Worm (Caenorhabditis elegans): ENCODE measurements around the gene mars-1.
A peak's percentile ranks its signal among the peaks of the same experiment; 100 is the strongest.

The mars-1 gene

DNA sequence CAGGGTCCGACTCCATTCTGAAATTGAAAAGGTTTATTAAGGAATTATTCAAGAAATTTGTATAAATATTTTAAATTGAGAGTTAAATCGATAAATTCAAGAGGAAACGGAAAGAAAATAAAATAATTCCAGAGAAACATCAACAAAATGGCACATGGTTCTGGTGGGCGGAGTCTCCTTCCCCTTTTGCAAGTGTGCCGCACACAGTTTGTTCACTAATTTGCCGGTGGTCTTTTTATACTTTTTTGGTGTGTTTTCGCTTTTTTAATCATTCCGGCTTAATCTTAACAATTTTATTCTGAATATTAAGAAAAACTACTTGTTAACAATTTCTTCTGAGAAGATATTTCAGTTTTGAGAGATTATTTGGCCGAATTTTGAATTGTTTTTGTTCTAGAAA is 30.4 kb downstream of the mars-1 start, which contains the start of the genes ragc-1 and Y24F12A.1:
ragc-1 (minus strand) TSS at position 25 of the 400 bp plus-strand sequence.
Y24F12A.1 (plus strand) TSS at position 346 of the 400 bp plus-strand sequence.
- TF ChIP-seq snpc-4 (tag; optimal IDR thresholded peaks at IDR 0.05) (peak; percentile 18), sma-9 (GFP tag; optimal IDR thresholded peaks at IDR 0.05) (peak; percentile 18), sma-9 (tag; optimal IDR thresholded peaks at IDR 0.05) (no peak), aly-2 (tag; optimal IDR thresholded peaks at IDR 0.05) (no peak), egl-27 (tag; optimal IDR thresholded peaks at IDR 0.05) (no peak), lin-39 (tag; optimal IDR thresholded peaks at IDR 0.05) (no peak), fos-1 (tag; optimal IDR thresholded peaks at IDR 0.05) (peak; percentile 13), nhr-77 (tag; optimal IDR thresholded peaks at IDR 0.05) (no peak), nhr-6 (tag; optimal IDR thresholded peaks at IDR 0.05) (no peak), nhr-23 (tag; optimal IDR thresholded peaks at IDR 0.05) (no peak), peb-1 (tag; optimal IDR thresholded peaks at IDR 0.05) (no peak), mbf-1 (tag; optimal IDR thresholded peaks at IDR 0.05) (no peak), ztf-11 (tag; optimal IDR thresholded peaks at IDR 0.05) (no peak), elt-1 (tag; optimal IDR thresholded peaks at IDR 0.05) (no peak), unc-39 (tag; optimal IDR thresholded peaks at IDR 0.05) (no peak), nhr-25 (tag; optimal IDR thresholded peaks at IDR 0.05) (peak; percentile 51), crh-2 (tag; optimal IDR thresholded peaks at IDR 0.05) (peak; percentile 50), F13H6.1 (tag; optimal IDR thresholded peaks at IDR 0.05) (peak; percentile 29), dmd-4 (tag; optimal IDR thresholded peaks at IDR 0.05) (no peak), blmp-1 (tag; optimal IDR thresholded peaks at IDR 0.05; ENCODE audit: insufficient read depth) (peak; percentile 31), sem-4 (tag; optimal IDR thresholded peaks at IDR 0.05) (no peak), elt-3 (tag; optimal IDR thresholded peaks at IDR 0.05) (no peak), gmeb-1 (tag; optimal IDR thresholded peaks at IDR 0.05) (peak; percentile 40), nhr-129 (tag; optimal IDR thresholded peaks at IDR 0.05) (peak; percentile 69), R02D3.7 (tag; optimal IDR thresholded peaks at IDR 0.05) (no peak), ztf-1 (GFP tag; conservative IDR thresholded peaks at IDR 0.05) (no peak), nhr-12 (tag; optimal IDR thresholded peaks at IDR 0.05) (no peak), lin-13 (GFP tag; optimal IDR thresholded peaks at IDR 0.05) (peak; percentile 27), Y55F3AM.14 (GFP tag; optimal IDR thresholded peaks at IDR 0.05) (no peak), sma-3 (GFP tag; optimal IDR thresholded peaks at IDR 0.05) (peak; percentile 55), nhr-237 (tag; optimal IDR thresholded peaks at IDR 0.05) (no peak), unc-62 (GFP tag; optimal IDR thresholded peaks at IDR 0.05) (no peak), ZK546.5 (tag; optimal IDR thresholded peaks at IDR 0.05) (no peak), C34F6.9 (tag; optimal IDR thresholded peaks at IDR 0.05) (peak; percentile 72), nhr-10 (tag; optimal IDR thresholded peaks at IDR 0.05) (no peak), alr-1 (tag; optimal IDR thresholded peaks at IDR 0.05) (no peak), lsy-2 (tag; optimal IDR thresholded peaks at IDR 0.05) (peak in 1 of 2 experiments; percentile 72), skn-1 (tag; optimal IDR thresholded peaks at IDR 0.05) (peak; percentile 30), ztf-4 (tag; optimal IDR thresholded peaks at IDR 0.05) (no peak), ceh-16 (tag; optimal IDR thresholded peaks at IDR 0.05) (no peak), lin-11 (tag; optimal IDR thresholded peaks at IDR 0.05) (no peak), unc-55 (GFP tag; optimal IDR thresholded peaks at IDR 0.05) (peak; percentile 68), nhr-11 (tag; optimal IDR thresholded peaks at IDR 0.05) (no peak), ceh-82 (tag; optimal IDR thresholded peaks at IDR 0.05) (no peak), nhr-21 (tag; optimal IDR thresholded peaks at IDR 0.05) (no peak), mdl-1 (tag; optimal IDR thresholded peaks at IDR 0.05) (no peak), ama-1 (optimal IDR thresholded peaks at IDR 0.05) (no peak), zag-1 (tag; optimal IDR thresholded peaks at IDR 0.05) (no peak), mab-5 (tag; optimal IDR thresholded peaks at IDR 0.05) (no peak)

All from whole organism, L2 larva.